Worm (Caenorhabditis elegans) whole organism, L4/young adult: ENCODE measurements around the gene W04G3.13.

ENCODE experiments used
- W03F9.2 ChIP-seq: fragments of 150-350 bp; optimal IDR thresholded peaks from 2 replicates; lab custom pipeline; 2014; ENCODE audit warnings: missing biosample characterization, missing genetic modification characterization
- him-1 ChIP-seq: sonication (generic microtip); optimal IDR thresholded peaks from 2 replicates; lab custom pipeline; 2016; ENCODE audit warnings: missing genotype, missing genetic modification reagents, missing genetic modification characterization, missing compliant biosample characterization

DNA sequence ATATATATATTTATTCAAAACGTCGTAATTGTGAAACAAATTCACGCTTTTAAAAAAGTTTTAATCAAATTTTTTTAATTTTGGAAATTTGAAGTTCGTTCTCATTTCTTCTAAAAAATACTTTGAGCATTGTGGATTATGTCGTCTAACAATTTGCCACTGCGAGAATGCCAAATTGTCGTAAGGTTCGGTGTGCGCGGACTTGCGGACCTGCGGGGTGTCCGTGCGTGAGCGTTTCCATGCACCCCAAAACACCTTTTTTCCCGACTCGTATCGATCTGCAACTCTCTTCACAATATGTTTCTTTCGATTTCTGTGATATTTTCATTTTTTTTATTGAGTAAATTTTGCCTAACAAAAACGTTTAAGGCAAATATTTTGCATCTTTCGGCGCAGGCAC, 6.9 kb downstream of the W04G3.13 start:
- TF ChIP-seq W03F9.2 (tag; lab: Kevin White, UChicago): no peak
- no peak for TF ChIP-seq him-1 (tag; lab: Kevin White, UChicago)
